Worm (Caenorhabditis elegans) whole organism, midembryonic: ENCODE results near the gene Y15E3A.3.

Experiments used
- flt-1 ChIP-seq: fragments of 200-800 bp; sonication (Bioruptor generic); IDR thresholded peaks from 2 replicates; pipeline ENCODE4 v1.3.6; 2022; ENCODE audit warnings: missing genetic modification characterization, missing compliant biosample characterization
- med-1 ChIP-seq: sonication (generic microtip); optimal IDR thresholded peaks from 2 replicates; lab custom pipeline; 2017; ENCODE audit warnings: missing genetic modification characterization, mild to moderate bottlenecking, missing compliant biosample characterization, antibody characterized with exemption, missing genetic modification reagents; ENCODE audit not compliant: insufficient read depth

ce11 chrX:15312073-15312472, 13.5 kb downstream of the Y15E3A.3 start:
- TF ChIP-seq flt-1 (GFP tag; lab: Robert Waterston, UW) (no peak), med-1 (GFP tag; lab: Kevin White, UChicago) (no peak)
